Fruit fly (Drosophila melanogaster): ENCODE results near the gene Slc45-1.

Slc45-1 gene

dm6 chr3L:9208704-9209405, at the start of gene Slc45-1:
Gene Slc45-1, minus strand, starts transcription at chr3L:9208853.
- TF ChIP-seq Mnt (GFP tag; optimal IDR thresholded peaks at IDR 0.05), result no peak
- TF ChIP-seq Crg-1 (GFP tag; optimal IDR thresholded peaks at IDR 0.05), result no peak
- TF ChIP-seq Clk (GFP tag; optimal IDR thresholded peaks at IDR 0.05), result no peak
- TF ChIP-seq CG11617 (GFP tag; optimal IDR thresholded peaks at IDR 0.05), result no peak
- TF ChIP-seq toe (GFP tag; optimal IDR thresholded peaks at IDR 0.05), result no peak
- no peak for TF ChIP-seq cic (GFP tag; optimal IDR thresholded peaks at IDR 0.05)
- no peak for TF ChIP-seq CG14711 (tag; optimal IDR thresholded peaks at IDR 0.05)
- TF ChIP-seq CG7101 (tag; optimal IDR thresholded peaks at IDR 0.05), result no peak
- no peak for TF ChIP-seq pad (GFP tag; optimal IDR thresholded peaks at IDR 0.05)
- no peak for TF ChIP-seq tj (GFP tag; optimal IDR thresholded peaks at IDR 0.05)
- no peak for TF ChIP-seq Hr96 (GFP tag; optimal IDR thresholded peaks at IDR 0.05)

dm6 chr3L:9255172-9255571, 46.5 kb upstream of the Slc45-1 start:
- TF ChIP-seq Hr96 (GFP tag; optimal IDR thresholded peaks at IDR 0.05) (no peak), CG12768 (GFP tag; optimal IDR thresholded peaks at IDR 0.05) (no peak), CG7101 (tag; optimal IDR thresholded peaks at IDR 0.05) (no peak), Clk (GFP tag; optimal IDR thresholded peaks at IDR 0.05) (no peak), CG5204 (GFP tag; optimal IDR thresholded peaks at IDR 0.05) (no peak), Crg-1 (GFP tag; optimal IDR thresholded peaks at IDR 0.05) (no peak), cnc (optimal IDR thresholded peaks at IDR 0.05) (no peak), CG14711 (tag; optimal IDR thresholded peaks at IDR 0.05) (no peak), pad (GFP tag; optimal IDR thresholded peaks at IDR 0.05) (no peak), CG7045 (GFP tag; optimal IDR thresholded peaks at IDR 0.05) (no peak), CG33017 (tag; optimal IDR thresholded peaks at IDR 0.05) (no peak), cic (GFP tag; optimal IDR thresholded peaks at IDR 0.05) (no peak), CG11617 (GFP tag; optimal IDR thresholded peaks at IDR 0.05) (no peak)

dm6 chr3L:9251678-9252077, 43.0 kb upstream of the Slc45-1 start, which contains the start of gene GluRIB:
Gene GluRIB, plus strand, starts transcription at chr3L:9251978.
- TF ChIP-seq CG7045 (GFP tag; optimal IDR thresholded peaks at IDR 0.05), result no peak
- TF ChIP-seq tj (GFP tag; optimal IDR thresholded peaks at IDR 0.05), result no peak
- TF ChIP-seq CG14711 (tag; optimal IDR thresholded peaks at IDR 0.05), result no peak
- TF ChIP-seq Clk (GFP tag; optimal IDR thresholded peaks at IDR 0.05), result no peak
- TF ChIP-seq CG1620 (GFP tag; optimal IDR thresholded peaks at IDR 0.05), result no peak
- no peak for TF ChIP-seq Mnt (GFP tag; optimal IDR thresholded peaks at IDR 0.05)
- TF ChIP-seq CG7101 (tag; optimal IDR thresholded peaks at IDR 0.05), result no peak
- TF ChIP-seq CG11617 (GFP tag; optimal IDR thresholded peaks at IDR 0.05), result no peak

- TF ChIP-seq Mnt (GFP tag; optimal IDR thresholded peaks at IDR 0.05) (no peak), CG1620 (GFP tag; optimal IDR thresholded peaks at IDR 0.05) (no peak), Hr96 (GFP tag; optimal IDR thresholded peaks at IDR 0.05) (no peak), CG12768 (GFP tag; optimal IDR thresholded peaks at IDR 0.05) (no peak), CG11617 (GFP tag; optimal IDR thresholded peaks at IDR 0.05) (no peak), toe (GFP tag; optimal IDR thresholded peaks at IDR 0.05) (no peak), cic (GFP tag; optimal IDR thresholded peaks at IDR 0.05) (no peak), ovo (GFP tag; optimal IDR thresholded peaks at IDR 0.05) (no peak), kay (GFP tag; ENCODE audit: borderline replicate concordance) (no peak), bab1 (GFP tag; optimal IDR thresholded peaks at IDR 0.05) (no peak), CG7101 (tag; optimal IDR thresholded peaks at IDR 0.05) (no peak), CG33017 (tag; optimal IDR thresholded peaks at IDR 0.05) (no peak), CG14711 (tag; optimal IDR thresholded peaks at IDR 0.05) (no peak), Crg-1 (GFP tag; optimal IDR thresholded peaks at IDR 0.05) (no peak), pad (GFP tag; optimal IDR thresholded peaks at IDR 0.05) (no peak), tj (GFP tag; optimal IDR thresholded peaks at IDR 0.05) (no peak), CG5204 (GFP tag; optimal IDR thresholded peaks at IDR 0.05) (no peak), Clk (GFP tag; optimal IDR thresholded peaks at IDR 0.05) (no peak), CG7045 (GFP tag; optimal IDR thresholded peaks at IDR 0.05) (no peak)
Measured at dm6 chr3L:9249925-9250324, 41.3 kb upstream of the Slc45-1 start, which contains the start of gene CG4477. Gene CG4477, plus strand, starts transcription at chr3L:9250225.

dm6 chr3L:9236548-9236947, 27.9 kb upstream of the Slc45-1 start, which contains the start of gene CG4483:
Gene CG4483, minus strand, starts transcription at chr3L:9236648.
- TF ChIP-seq ovo (GFP tag; optimal IDR thresholded peaks at IDR 0.05) (no peak), Clk (GFP tag; optimal IDR thresholded peaks at IDR 0.05) (no peak), CG7045 (GFP tag; optimal IDR thresholded peaks at IDR 0.05) (no peak), kay (GFP tag; ENCODE audit: borderline replicate concordance) (no peak), Hr96 (GFP tag; optimal IDR thresholded peaks at IDR 0.05) (no peak), tj (GFP tag; optimal IDR thresholded peaks at IDR 0.05) (no peak), Crg-1 (GFP tag; optimal IDR thresholded peaks at IDR 0.05) (no peak)

- TF ChIP-seq CG11617 (GFP tag; optimal IDR thresholded peaks at IDR 0.05) (no peak), pad (GFP tag; optimal IDR thresholded peaks at IDR 0.05) (no peak), kay (GFP tag; ENCODE audit: borderline replicate concordance) (no peak), cic (GFP tag; optimal IDR thresholded peaks at IDR 0.05) (peak; percentile 43)
Measured at dm6 chr3L:9211302-9211930, 2.8 kb upstream of the Slc45-1 start, which contains the start of gene CG4476. Gene CG4476, plus strand, starts transcription at chr3L:9211880.

All from whole organism, adult.